Worm (Caenorhabditis elegans) whole organism, midembryonic: ENCODE measurements around the gene C16B8.4.

Experiments
- T22C8.4 ChIP-seq: fragments of 200-800 bp; sonication (Bioruptor generic); IDR thresholded peaks from 2 replicates; pipeline ENCODE4 v1.3.6; 2022; ENCODE audit warnings: missing genetic modification characterization, missing compliant biosample characterization
- cog-1 ChIP-seq: sonication (generic microtip); optimal IDR thresholded peaks from 2 replicates; lab custom pipeline; 2016; ENCODE audit warnings: missing genetic modification characterization, missing compliant biosample characterization
- flt-1 ChIP-seq: fragments of 200-800 bp; sonication (Bioruptor generic); IDR thresholded peaks from 2 replicates; pipeline ENCODE4 v1.3.6; 2022; ENCODE audit warnings: missing genetic modification characterization, missing compliant biosample characterization
- klf-2 ChIP-seq: fragments of 200-800 bp; sonication (Bioruptor generic); conservative IDR thresholded peaks from 2 replicates; pipeline ENCODE4 v1.3.6; 2022; ENCODE audit warnings: missing genetic modification reagents, missing genetic modification characterization, missing compliant biosample characterization
- med-1 ChIP-seq: sonication (generic microtip); optimal IDR thresholded peaks from 2 replicates; lab custom pipeline; 2017; ENCODE audit warnings: missing genetic modification characterization, mild to moderate bottlenecking, missing compliant biosample characterization, antibody characterized with exemption, missing genetic modification reagents; ENCODE audit not compliant: insufficient read depth
- ref-1 ChIP-seq: fragments of 200-800 bp; sonication (Bioruptor generic); conservative IDR thresholded peaks from 2 replicates; pipeline ENCODE4 v1.3.6; 2022; ENCODE audit warnings: missing genetic modification reagents, missing genetic modification characterization, missing compliant biosample characterization
- ztf-23 ChIP-seq: fragments of 200-800 bp; sonication (Bioruptor generic); IDR thresholded peaks from 2 replicates; pipeline ENCODE4 v1.3.6; 2022; ENCODE audit warnings: missing genetic modification reagents, missing genetic modification characterization, missing compliant biosample characterization
- ztf-29 ChIP-seq: fragments of 200-800 bp; sonication (Bioruptor generic); IDR thresholded peaks from 2 replicates; pipeline ENCODE4 v1.3.6; 2022; ENCODE audit warnings: missing genetic modification reagents, missing genetic modification characterization, missing compliant biosample characterization

- TF ChIP-seq cog-1 (tag; lab: Kevin White, UChicago) (no peak), T22C8.4 (GFP tag; lab: Robert Waterston, UW) (no peak), ztf-29 (GFP tag; lab: Robert Waterston, UW) (no peak), flt-1 (GFP tag; lab: Robert Waterston, UW) (no peak), ztf-23 (GFP tag; lab: Robert Waterston, UW) (no peak), med-1 (GFP tag; lab: Kevin White, UChicago) (no peak), klf-2 (GFP tag; lab: Robert Waterston, UW) (no peak), ref-1 (GFP tag; lab: Robert Waterston, UW) (no peak)
Observed at ce11 chrX:3949026-3949425, 24.4 kb downstream of the C16B8.4 start.
